Worm (Caenorhabditis elegans) whole organism, late embryonic: ENCODE data around the gene F22H10.2.

Experiments used
- C08G9.2 ChIP-seq: sonication (generic microtip); optimal IDR thresholded peaks from 2 replicates; lab custom pipeline; 2016; ENCODE audit warnings: mild to moderate bottlenecking, missing genetic modification characterization, moderate library complexity, missing compliant biosample characterization
- K02D7.2 ChIP-seq: sonication (generic microtip); optimal IDR thresholded peaks from 2 replicates; lab custom pipeline; 2017; ENCODE audit warnings: mild to moderate bottlenecking, missing genetic modification characterization, missing compliant biosample characterization
- K09A11.1 ChIP-seq: sonication (generic microtip); optimal IDR thresholded peaks from 2 replicates; lab custom pipeline; 2017; ENCODE audit warnings: antibody characterized with exemption, mild to moderate bottlenecking, missing genetic modification characterization, missing compliant biosample characterization; ENCODE audit not compliant: insufficient read depth
- Y22D7AL.16 ChIP-seq: sonication (generic microtip); optimal IDR thresholded peaks from 2 replicates; lab custom pipeline; 2016; ENCODE audit warnings: missing genetic modification characterization, missing compliant biosample characterization
- ahr-1 ChIP-seq: sonication (generic microtip); optimal IDR thresholded peaks from 2 replicates; lab custom pipeline; 2016; ENCODE audit warnings: missing genetic modification characterization, missing compliant biosample characterization
- ama-1 ChIP-seq: fragments of 150-350 bp; optimal IDR thresholded peaks from 2 replicates; lab custom pipeline; 2014
- ceh-14 ChIP-seq: sonication (generic microtip); optimal IDR thresholded peaks from 2 replicates; lab custom pipeline; 2016; ENCODE audit warnings: missing genotype, missing genetic modification characterization, missing compliant biosample characterization
- ceh-19 ChIP-seq: fragments of 200-800 bp; sonication (Bioruptor generic); optimal IDR thresholded peaks from 2 replicates; lab custom pipeline; 2018; ENCODE audit warnings: mild to moderate bottlenecking, missing genetic modification characterization, missing compliant biosample characterization
- ceh-2 ChIP-seq: sonication (generic microtip); optimal IDR thresholded peaks from 2 replicates; lab custom pipeline; 2016; ENCODE audit warnings: missing genotype, missing genetic modification characterization, missing compliant biosample characterization
- ceh-24 ChIP-seq: sonication (generic microtip); optimal IDR thresholded peaks from 2 replicates; lab custom pipeline; 2016; ENCODE audit warnings: mild to moderate bottlenecking, missing genetic modification characterization, missing compliant biosample characterization
- ceh-31 ChIP-seq: sonication (generic microtip); optimal IDR thresholded peaks from 2 replicates; lab custom pipeline; 2016; ENCODE audit warnings: missing genetic modification characterization, missing compliant biosample characterization
- ceh-45 ChIP-seq: fragments of 200-800 bp; sonication (Bioruptor generic); IDR thresholded peaks from 2 replicates; pipeline ENCODE4 v1.3.6; 2022; ENCODE audit warnings: missing genetic modification reagents, missing genetic modification characterization, missing compliant biosample characterization
- ceh-9 ChIP-seq: sonication (generic microtip); optimal IDR thresholded peaks from 2 replicates; lab custom pipeline; 2016; ENCODE audit warnings: mild to moderate bottlenecking, missing genetic modification characterization, inconsistent platforms, missing compliant biosample characterization
- che-1 ChIP-seq: sonication (generic microtip); optimal IDR thresholded peaks from 2 replicates; lab custom pipeline; 2016; ENCODE audit warnings: mild to moderate bottlenecking, missing genetic modification characterization, missing compliant biosample characterization
- dmd-4 ChIP-seq: sonication (generic microtip); optimal IDR thresholded peaks from 2 replicates; lab custom pipeline; 2016; ENCODE audit warnings: borderline replicate concordance, missing genetic modification characterization, missing compliant biosample characterization
- elt-2 ChIP-seq: sonication (generic microtip); optimal IDR thresholded peaks from 2 replicates; lab custom pipeline; 2016; ENCODE audit warnings: missing genetic modification reagents, missing genetic modification characterization, missing compliant biosample characterization
- ets-4 ChIP-seq: sonication (generic microtip); optimal IDR thresholded peaks from 2 replicates; lab custom pipeline; 2016; ENCODE audit warnings: missing genetic modification characterization, missing compliant biosample characterization
- eyg-1 ChIP-seq: sonication (generic microtip); optimal IDR thresholded peaks from 2 replicates; lab custom pipeline; 2016; ENCODE audit warnings: missing genotype, missing genetic modification characterization, missing compliant biosample characterization
- fax-1 ChIP-seq: sonication (generic microtip); optimal IDR thresholded peaks from 2 replicates; lab custom pipeline; 2016; ENCODE audit warnings: missing genotype, missing genetic modification characterization, missing compliant biosample characterization
- fkh-10 ChIP-seq: fragments of 150-350 bp; optimal IDR thresholded peaks from 2 replicates; lab custom pipeline; 2014; ENCODE audit warnings: missing biosample characterization, missing genetic modification reagents, missing genetic modification characterization
- fkh-6 ChIP-seq: sonication (generic microtip); optimal IDR thresholded peaks from 2 replicates; lab custom pipeline; 2016; ENCODE audit warnings: missing genetic modification characterization, missing compliant biosample characterization
- gmeb-2 ChIP-seq: sonication (generic microtip); optimal IDR thresholded peaks from 2 replicates; lab custom pipeline; 2016; ENCODE audit warnings: missing genetic modification characterization, inconsistent platforms, missing compliant biosample characterization
- hlh-13 ChIP-seq: fragments of 200-800 bp; sonication (Bioruptor generic); optimal IDR thresholded peaks from 2 replicates; lab custom pipeline; 2018; ENCODE audit warnings: mild to moderate bottlenecking, missing genetic modification characterization, missing compliant biosample characterization
- hlh-15 ChIP-seq: sonication (generic microtip); optimal IDR thresholded peaks from 2 replicates; lab custom pipeline; 2016; ENCODE audit warnings: missing genetic modification characterization, missing compliant biosample characterization
- hlh-30 ChIP-seq: sonication (generic microtip); optimal IDR thresholded peaks from 2 replicates; lab custom pipeline; 2017; ENCODE audit warnings: antibody characterized with exemption, missing genetic modification characterization, missing compliant biosample characterization; ENCODE audit not compliant: insufficient read depth
- hlh-6 ChIP-seq: sonication (generic microtip); optimal IDR thresholded peaks from 2 replicates; lab custom pipeline; 2016; ENCODE audit warnings: missing genotype, missing genetic modification characterization, missing compliant biosample characterization
- hlh-8 ChIP-seq: sonication (generic microtip); optimal IDR thresholded peaks from 2 replicates; lab custom pipeline; 2016; ENCODE audit warnings: missing genotype, missing genetic modification characterization, missing compliant biosample characterization
- madf-2 ChIP-seq: sonication (generic microtip); optimal IDR thresholded peaks from 2 replicates; lab custom pipeline; 2017; ENCODE audit warnings: missing genetic modification characterization, missing compliant biosample characterization
- mec-3 ChIP-seq: sonication (generic microtip); optimal IDR thresholded peaks from 2 replicates; lab custom pipeline; 2016; ENCODE audit warnings: borderline replicate concordance, missing genetic modification characterization, missing compliant biosample characterization
- nhr-11 ChIP-seq: fragments of 150-350 bp; optimal IDR thresholded peaks from 2 replicates; lab custom pipeline; 2014; ENCODE audit warnings: missing biosample characterization, missing genetic modification characterization
- nhr-232 ChIP-seq: sonication (generic microtip); optimal IDR thresholded peaks from 2 replicates; lab custom pipeline; 2016; ENCODE audit warnings: missing genetic modification characterization, missing compliant biosample characterization
- pax-1 ChIP-seq: fragments of 150-350 bp; optimal IDR thresholded peaks from 2 replicates; lab custom pipeline; 2014; ENCODE audit warnings: missing biosample characterization, missing genetic modification characterization
- pha-2 ChIP-seq: sonication (generic microtip); optimal IDR thresholded peaks from 2 replicates; lab custom pipeline; 2017; ENCODE audit warnings: mild to moderate bottlenecking, missing genetic modification characterization, missing compliant biosample characterization
- pha-4 ChIP-seq: fragments of 150-350 bp; optimal IDR thresholded peaks from 2 replicates; lab custom pipeline; 2018; ENCODE audit warnings: missing biosample characterization, missing genetic modification reagents, missing genetic modification characterization
- pqm-1 ChIP-seq: sonication (generic microtip); optimal IDR thresholded peaks from 2 replicates; lab custom pipeline; 2016; ENCODE audit warnings: missing genetic modification characterization, missing compliant biosample characterization
- pros-1 ChIP-seq: fragments of 150-350 bp; optimal IDR thresholded peaks from 2 replicates; lab custom pipeline; 2014; ENCODE audit warnings: missing biosample characterization, missing genetic modification reagents, missing genetic modification characterization
- ref-2 ChIP-seq: sonication (generic microtip); optimal IDR thresholded peaks from 2 replicates; lab custom pipeline; 2016; ENCODE audit warnings: missing genetic modification characterization, missing compliant biosample characterization
- rnt-1 ChIP-seq: sonication (generic microtip); optimal IDR thresholded peaks from 2 replicates; lab custom pipeline; 2016; ENCODE audit warnings: missing genetic modification characterization, missing compliant biosample characterization
- sdc-2 ChIP-seq: sonication (generic microtip); optimal IDR thresholded peaks from 2 replicates; lab custom pipeline; 2016; ENCODE audit warnings: missing genotype, missing genetic modification characterization, missing compliant biosample characterization
- sox-2 ChIP-seq: fragments of 200-800 bp; sonication (Bioruptor generic); IDR thresholded peaks from 2 replicates; pipeline ENCODE4 v1.3.6; 2022; ENCODE audit warnings: missing genetic modification reagents, missing genetic modification characterization, missing compliant biosample characterization
- sox-4 ChIP-seq: sonication (generic microtip); optimal IDR thresholded peaks from 2 replicates; lab custom pipeline; 2017; ENCODE audit warnings: mild to moderate bottlenecking, missing genetic modification characterization, inconsistent platforms, missing compliant biosample characterization
- syd-9 ChIP-seq: sonication (generic microtip); optimal IDR thresholded peaks from 2 replicates; lab custom pipeline; 2016; ENCODE audit warnings: mild to moderate bottlenecking, missing genetic modification characterization, moderate library complexity, missing compliant biosample characterization
- tbx-2 ChIP-seq: sonication (generic microtip); optimal IDR thresholded peaks from 2 replicates; lab custom pipeline; 2016; ENCODE audit warnings: missing genetic modification characterization, missing compliant biosample characterization
- tbx-7 ChIP-seq: sonication (generic microtip); optimal IDR thresholded peaks from 2 replicates; lab custom pipeline; 2016; ENCODE audit warnings: missing genotype, missing genetic modification characterization, missing compliant biosample characterization
- ttx-3 ChIP-seq: sonication (generic microtip); optimal IDR thresholded peaks from 2 replicates; lab custom pipeline; 2016; ENCODE audit warnings: missing genetic modification reagents, missing genetic modification characterization, missing compliant biosample characterization
- unc-3 ChIP-seq, 2 experiments: fragments of 200-800 bp in 1 of 2; sonication (Bioruptor generic) in 1 of 2; sonication (generic microtip) in 1 of 2; conservative IDR thresholded peaks in 1 of 2; optimal IDR thresholded peaks in 1 of 2; 2 replicates each; pipeline versions ENCODE4 v1.3.6 to Lab custom; 2016 to 2022; ENCODE audit warnings: missing compliant biosample characterization in 2 of 2, missing genetic modification characterization in 2 of 2, missing genetic modification reagents in 1 of 2
- unc-42 ChIP-seq: sonication (generic microtip); optimal IDR thresholded peaks from 2 replicates; lab custom pipeline; 2016; ENCODE audit warnings: missing genotype, missing genetic modification characterization, missing compliant biosample characterization
- unc-86 ChIP-seq: sonication (generic microtip); optimal IDR thresholded peaks from 2 replicates; lab custom pipeline; 2016; ENCODE audit warnings: missing genetic modification characterization, missing compliant biosample characterization
- zip-5 ChIP-seq: sonication (generic microtip); optimal IDR thresholded peaks from 2 replicates; lab custom pipeline; 2016; ENCODE audit warnings: missing genetic modification characterization, missing compliant biosample characterization
- ztf-16 ChIP-seq: sonication (generic microtip); optimal IDR thresholded peaks from 2 replicates; lab custom pipeline; 2017; ENCODE audit warnings: missing genetic modification characterization, missing compliant biosample characterization

The F22H10.2 gene

ce11 chrX:16634103-16634502 lies 45.2 kb upstream of the F22H10.2 start:
- TF ChIP-seq ceh-14 (tag; lab: Kevin White, UChicago), result no peak
- no peak for TF ChIP-seq ceh-9 (tag; lab: Kevin White, UChicago)
- no peak for TF ChIP-seq che-1 (tag; lab: Kevin White, UChicago)
- TF ChIP-seq sox-4 (tag; lab: Kevin White, UChicago), result no peak
- no peak for TF ChIP-seq eyg-1 (tag; lab: Kevin White, UChicago)
- TF ChIP-seq pha-4, result no peak
- TF ChIP-seq ceh-2, result no peak
- no peak for TF ChIP-seq unc-3 (GFP tag; conservative IDR thresholded peaks at IDR 0.05; lab: Robert Waterston, UW)
- no peak for TF ChIP-seq unc-3 (tag; optimal IDR thresholded peaks at IDR 0.05; lab: Kevin White, UChicago)

ce11 chrX:16634708-16635107 lies 44.6 kb upstream of the F22H10.2 start:
- peak; percentile 89 for TF ChIP-seq fax-1 (tag; lab: Kevin White, UChicago)
- peak; percentile 95 for TF ChIP-seq ceh-19 (GFP tag; lab: Kevin White, UChicago)
- peak; percentile 94 for TF ChIP-seq eyg-1 (tag; lab: Kevin White, UChicago)
- peak; percentile 58 for TF ChIP-seq tbx-7 (tag; lab: Kevin White, UChicago)
- peak; percentile 89 for TF ChIP-seq sox-2 (GFP tag; lab: Robert Waterston, UW)
- TF ChIP-seq ref-2 (tag; lab: Kevin White, UChicago), result peak; percentile 88
- TF ChIP-seq fkh-10 (GFP tag; lab: Kevin White, UChicago), result no peak
- peak; percentile 90 for TF ChIP-seq madf-2 (tag; lab: Kevin White, UChicago)
- TF ChIP-seq sdc-2 (tag; lab: Kevin White, UChicago), result peak; percentile 95
- TF ChIP-seq ceh-31 (tag; lab: Kevin White, UChicago), result peak; percentile 88
- TF ChIP-seq ztf-16 (tag; lab: Kevin White, UChicago), result peak; percentile 91
- peak; percentile 83 for TF ChIP-seq syd-9 (tag; lab: Kevin White, UChicago)
- peak; percentile 95 for TF ChIP-seq gmeb-2 (tag; lab: Kevin White, UChicago)
- peak; percentile 66 for TF ChIP-seq unc-42 (tag; lab: Kevin White, UChicago)
- peak; percentile 83 for TF ChIP-seq fkh-6
- peak; percentile 90 for TF ChIP-seq dmd-4 (tag; lab: Kevin White, UChicago)
- peak; percentile 73 for TF ChIP-seq ahr-1 (tag; lab: Kevin White, UChicago)
- TF ChIP-seq K02D7.2 (tag; lab: Kevin White, UChicago), result peak; percentile 93
- TF ChIP-seq pha-2 (tag; lab: Kevin White, UChicago), result peak; percentile 91
- no peak for TF ChIP-seq ama-1
- peak; percentile 88 for TF ChIP-seq nhr-232 (tag; lab: Kevin White, UChicago)
- peak; percentile 54 for TF ChIP-seq pros-1
- TF ChIP-seq sox-4 (tag; lab: Kevin White, UChicago), result peak; percentile 95
- TF ChIP-seq ttx-3, result peak; percentile 90
- peak; percentile 91 for TF ChIP-seq unc-86 (tag; lab: Kevin White, UChicago)
- TF ChIP-seq pax-1, result no peak
- TF ChIP-seq hlh-8 (tag; lab: Kevin White, UChicago), result peak; percentile 81
- TF ChIP-seq ceh-2, result peak; percentile 87
- peak; percentile 69 for TF ChIP-seq ceh-24 (tag; lab: Kevin White, UChicago)
- TF ChIP-seq C08G9.2 (tag; lab: Kevin White, UChicago), result peak; percentile 82
- peak; percentile 48 for TF ChIP-seq hlh-30 (tag; lab: Kevin White, UChicago)
- TF ChIP-seq hlh-6 (tag; lab: Kevin White, UChicago), result peak; percentile 94
- TF ChIP-seq pqm-1 (tag; lab: Kevin White, UChicago), result peak; percentile 68
- peak; percentile 4 for TF ChIP-seq mec-3
- TF ChIP-seq tbx-2 (tag; lab: Kevin White, UChicago), result peak; percentile 93
- peak; percentile 91 for TF ChIP-seq rnt-1 (tag; lab: Kevin White, UChicago)
- peak; percentile 85 for TF ChIP-seq hlh-15
- peak; percentile 83 for TF ChIP-seq Y22D7AL.16 (tag; lab: Kevin White, UChicago)
- TF ChIP-seq ceh-14 (tag; lab: Kevin White, UChicago), result peak; percentile 91
- TF ChIP-seq ets-4 (tag; lab: Kevin White, UChicago), result peak; percentile 42
- TF ChIP-seq K09A11.1, result peak; percentile 80
- peak; percentile 97 for TF ChIP-seq elt-2 (tag; lab: Kevin White, UChicago)
- peak; percentile 89 for TF ChIP-seq che-1 (tag; lab: Kevin White, UChicago)
- peak; percentile 85 for TF ChIP-seq unc-3 (GFP tag; conservative IDR thresholded peaks at IDR 0.05; lab: Robert Waterston, UW)
- TF ChIP-seq unc-3 (tag; optimal IDR thresholded peaks at IDR 0.05; lab: Kevin White, UChicago), result peak; percentile 83
- TF ChIP-seq nhr-11 (tag; lab: Kevin White, UChicago), result no peak
- TF ChIP-seq ceh-45, result peak; percentile 87
- TF ChIP-seq zip-5 (tag; lab: Kevin White, UChicago), result peak; percentile 67
- TF ChIP-seq hlh-13 (GFP tag; lab: Kevin White, UChicago), result peak; percentile 91
